Fruit fly (Drosophila melanogaster): ENCODE results near the gene GMF.
A peak's percentile ranks its signal among the peaks of the same experiment; 100 is the strongest.

Gene GMF

DNA sequence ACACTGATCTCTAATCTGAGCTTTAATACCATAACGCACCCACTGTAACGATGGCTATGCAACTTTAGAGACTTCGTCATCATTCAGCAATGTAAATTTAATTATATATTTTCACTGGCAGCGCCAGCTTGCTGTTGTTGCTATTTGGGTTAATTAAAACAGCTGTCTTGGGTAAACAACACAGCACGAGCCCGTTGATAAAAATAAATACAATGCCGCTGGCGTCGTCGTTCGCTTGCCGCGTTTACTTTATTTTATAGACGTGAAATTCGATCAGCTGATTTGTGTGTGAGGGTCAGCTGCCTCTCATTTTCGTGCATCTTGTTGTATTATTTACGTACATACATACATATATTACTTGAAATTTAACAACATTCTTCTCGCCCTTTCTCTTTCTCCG is 30.0 kb downstream of the GMF start (continued):
- TF ChIP-seq CG1529 (GFP tag; optimal IDR thresholded peaks at IDR 0.05) (peak; percentile 21), CG11247 (GFP tag; IDR thresholded peaks at IDR 0.05) (peak; percentile 23; the same call in 1 of the 2 replicates), CHES-1-like (GFP tag; optimal IDR thresholded peaks at IDR 0.05) (no peak), CG12071 (GFP tag; optimal IDR thresholded peaks at IDR 0.05) (peak; percentile 51), CG10543 (GFP tag; optimal IDR thresholded peaks at IDR 0.05) (peak; percentile 77), ttk (GFP tag; IDR thresholded peaks at IDR 0.05) (no peak), CG3847 (GFP tag; IDR thresholded peaks at IDR 0.05) (no peak), CG2120 (GFP tag; optimal IDR thresholded peaks at IDR 0.05) (no peak), pfk (GFP tag; optimal IDR thresholded peaks at IDR 0.05) (peak; percentile 71), bsh (GFP tag; optimal IDR thresholded peaks at IDR 0.05) (peak in 1 of 2 experiments; percentile 34), CG18599 (GFP tag; optimal IDR thresholded peaks at IDR 0.05) (peak; percentile 75), Sox100B (GFP tag; optimal IDR thresholded peaks at IDR 0.05) (peak; percentile 1), CG13296 (GFP tag; optimal IDR thresholded peaks at IDR 0.05) (peak; percentile 71), Ptx1 (GFP tag; IDR thresholded peaks at IDR 0.05) (no peak), Dip3 (GFP tag; optimal IDR thresholded peaks at IDR 0.05) (no peak), twi (tag; optimal IDR thresholded peaks at IDR 0.05) (peak; percentile 27), so (GFP tag; IDR thresholded peaks at IDR 0.05) (peak; percentile 54; the same call in 2 of the 3 replicates), CG5180 (GFP tag; optimal IDR thresholded peaks at IDR 0.05) (peak; percentile 37), CG9727 (GFP tag; optimal IDR thresholded peaks at IDR 0.05) (peak; percentile 26), PHDP (tag; optimal IDR thresholded peaks at IDR 0.05) (peak; percentile 52), Hmr (GFP tag; optimal IDR thresholded peaks at IDR 0.05) (peak; percentile 71), kah (GFP tag; optimal IDR thresholded peaks at IDR 0.05) (peak; percentile 43), CG13424 (tag; optimal IDR thresholded peaks at IDR 0.05) (peak; percentile 13), gce (GFP tag; IDR thresholded peaks at IDR 0.05) (0 out of 3 replicates have a peak, but pooled peaks have one; percentile 48), Asciz (GFP tag; optimal IDR thresholded peaks at IDR 0.05) (peak; percentile 69), HLHmδ (GFP tag; optimal IDR thresholded peaks at IDR 0.05) (peak; percentile 15), sens (GFP tag) (peak; percentile 59), org-1 (GFP tag; optimal IDR thresholded peaks at IDR 0.05) (peak; percentile 20), crp (GFP tag; optimal IDR thresholded peaks at IDR 0.05) (peak in 1 of 2 experiments; percentile 78), sob (GFP tag; IDR thresholded peaks at IDR 0.05) (0 out of 2 replicates have a peak, but pooled peaks have one; percentile 33), CG33557 (GFP tag; optimal IDR thresholded peaks at IDR 0.05) (peak; percentile 32), Sin3A (optimal IDR thresholded peaks at IDR 0.05) (no peak), Stat92E (GFP tag; optimal IDR thresholded peaks at IDR 0.05) (no peak), tin (GFP tag; optimal IDR thresholded peaks at IDR 0.05) (no peak), CG17328 (GFP tag; IDR thresholded peaks at IDR 0.05) (0 out of 2 replicates have a peak, but pooled peaks have one; percentile 31), CG2875 (GFP tag; optimal IDR thresholded peaks at IDR 0.05) (peak; percentile 44), kni (GFP tag; optimal IDR thresholded peaks at IDR 0.05) (peak; percentile 79), CG8944 (GFP tag; optimal IDR thresholded peaks at IDR 0.05) (no peak), slbo (GFP tag; IDR thresholded peaks at IDR 0.05) (0 out of 2 replicates have a peak, but pooled peaks have one; percentile 14), ac (GFP tag; optimal IDR thresholded peaks at IDR 0.05) (peak; percentile 19), Awh (GFP tag; IDR thresholded peaks at IDR 0.05) (peak; percentile 65; the same call in 1 of the 2 replicates), Gsc (GFP tag; IDR thresholded peaks at IDR 0.05) (no peak), CG11723 (GFP tag; optimal IDR thresholded peaks at IDR 0.05) (peak; percentile 24), rib (GFP tag; IDR thresholded peaks at IDR 0.05) (no peak), eyg (GFP tag; optimal IDR thresholded peaks at IDR 0.05) (peak; percentile 1), CG1024 (GFP tag; IDR thresholded peaks at IDR 0.05) (no peak), CG1233 (GFP tag; optimal IDR thresholded peaks at IDR 0.05) (peak; percentile 34), CG2889 (GFP tag; IDR thresholded peaks at IDR 0.05) (no peak), toy (GFP tag; IDR thresholded peaks at IDR 0.05) (no peak), MTF-1 (GFP tag; optimal IDR thresholded peaks at IDR 0.05; ENCODE audit: borderline replicate concordance) (peak; percentile 63)

Measured in whole organism, embryonic.